Worm (Caenorhabditis elegans) whole organism, early embryonic: Measurements from ENCODE around the gene eif-2Bgamma.

ENCODE experiments used
- B0310.2 ChIP-seq: sonication (generic microtip); optimal IDR thresholded peaks from 2 replicates; lab custom pipeline; 2016; ENCODE audit warnings: mild to moderate bottlenecking, missing genetic modification characterization, missing compliant biosample characterization
- ama-1 ChIP-seq: fragments of 150-350 bp; optimal IDR thresholded peaks from 2 replicates; lab custom pipeline; 2014
- ceh-36 ChIP-seq: sonication (generic microtip); optimal IDR thresholded peaks from 2 replicates; lab custom pipeline; 2016; ENCODE audit warnings: missing genetic modification characterization, inconsistent platforms, missing compliant biosample characterization
- ets-7 ChIP-seq: sonication (generic microtip); optimal IDR thresholded peaks from 2 replicates; lab custom pipeline; 2016; ENCODE audit warnings: missing genotype, missing genetic modification characterization, missing compliant biosample characterization
- flt-1 ChIP-seq: fragments of 200-800 bp; sonication (Bioruptor generic); IDR thresholded peaks from 2 replicates; pipeline ENCODE4 v1.3.6; 2022; ENCODE audit warnings: missing genetic modification characterization, missing compliant biosample characterization
- hmg-4 ChIP-seq: fragments of 200-800 bp; sonication (Bioruptor generic); optimal IDR thresholded peaks from 2 replicates; lab custom pipeline; 2018; ENCODE audit warnings: mild to moderate bottlenecking, missing genetic modification characterization, missing compliant biosample characterization
- hnd-1 ChIP-seq: sonication (generic microtip); optimal IDR thresholded peaks from 2 replicates; lab custom pipeline; 2016; ENCODE audit warnings: missing genetic modification characterization, missing compliant biosample characterization
- pes-1 ChIP-seq: fragments of 200-800 bp; sonication (Bioruptor generic); IDR thresholded peaks from 2 replicates; pipeline ENCODE4 v1.3.6; 2022; ENCODE audit warnings: missing genetic modification reagents, missing genetic modification characterization, missing compliant biosample characterization

- TF ChIP-seq hmg-4 (GFP tag; lab: Kevin White, UChicago): no peak
- TF ChIP-seq flt-1 (GFP tag; lab: Robert Waterston, UW): no peak
- TF ChIP-seq ama-1 (lab: Kevin White, UChicago): no peak
- no peak for TF ChIP-seq ets-7 (tag; lab: Kevin White, UChicago)
- TF ChIP-seq B0310.2 (tag; lab: Kevin White, UChicago): no peak
- TF ChIP-seq ceh-36 (tag; lab: Kevin White, UChicago): no peak
- TF ChIP-seq pes-1: no peak
- TF ChIP-seq hnd-1 (tag; lab: Kevin White, UChicago): no peak
Observed at ce11 chrII:7002956-7003357, 35.5 kb upstream of the eif-2Bgamma start.
